Worm (Caenorhabditis elegans) whole organism, young adult: ENCODE data around the gene daao-1.

Source experiments
- B0261.1 ChIP-seq: sonication (generic microtip); optimal IDR thresholded peaks from 2 replicates; lab custom pipeline; 2016; ENCODE audit warnings: mild to moderate bottlenecking, missing genetic modification characterization, moderate library complexity, missing compliant biosample characterization
- C17E4.6 ChIP-seq: fragments of 200-800 bp; sonication (Bioruptor generic); IDR thresholded peaks from 2 replicates; pipeline ENCODE4 v1.3.6; 2022; ENCODE audit warnings: missing genetic modification reagents, missing genetic modification characterization, missing compliant biosample characterization
- D2030.7 ChIP-seq: fragments of 200-800 bp; sonication (Bioruptor generic); IDR thresholded peaks from 2 replicates; pipeline ENCODE4 v1.3.6; 2022; ENCODE audit warnings: missing genetic modification reagents, missing genetic modification characterization, missing compliant biosample characterization
- F33H1.4 ChIP-seq: fragments of 200-800 bp; sonication (Bioruptor generic); IDR thresholded peaks from 2 replicates; pipeline ENCODE4 v1.3.6; 2022; ENCODE audit warnings: missing genetic modification reagents, missing genetic modification characterization, missing compliant biosample characterization
- F39B2.1 ChIP-seq: fragments of 200-800 bp; sonication (Bioruptor generic); IDR thresholded peaks from 2 replicates; pipeline ENCODE4 v1.3.6; 2022; ENCODE audit warnings: missing genetic modification reagents, missing genetic modification characterization, missing compliant biosample characterization
- F49E8.2 ChIP-seq: sonication (generic microtip); optimal IDR thresholded peaks from 3 replicates; lab custom pipeline; 2017; ENCODE audit warnings: missing genetic modification characterization, mild to moderate bottlenecking, missing compliant biosample characterization, antibody characterized with exemption, moderate library complexity; ENCODE audit not compliant: insufficient read depth
- K11D2.4 ChIP-seq: fragments of 200-800 bp; sonication (Bioruptor generic); IDR thresholded peaks from 2 replicates; pipeline ENCODE4 v1.3.6; 2022; ENCODE audit warnings: missing genetic modification reagents, missing genetic modification characterization, missing compliant biosample characterization
- K12H6.12 ChIP-seq: fragments of 200-800 bp; sonication (Bioruptor generic); optimal IDR thresholded peaks from 2 replicates; lab custom pipeline; 2018; ENCODE audit warnings: mild to moderate bottlenecking, missing genetic modification characterization, missing compliant biosample characterization
- akir-1 ChIP-seq: fragments of 200-800 bp; sonication (Bioruptor generic); optimal IDR thresholded peaks from 2 replicates; lab custom pipeline; 2018; ENCODE audit warnings: mild to moderate bottlenecking, missing genetic modification characterization, moderate library complexity, missing compliant biosample characterization
- ama-1 ChIP-seq, 3 experiments: fragments of 150-350 bp in 1 of 3; sonication (generic microtip) in 2 of 3; optimal IDR thresholded peaks; 2 replicates each; lab custom pipeline; 2014 to 2018; ENCODE audit warnings: missing biosample characterization in 2 of 3, missing genetic modification characterization in 2 of 3, missing genetic modification reagents in 2 of 3
- aptf-3 ChIP-seq: fragments of 200-800 bp; sonication (Bioruptor generic); IDR thresholded peaks from 2 replicates; pipeline ENCODE4 v1.3.6; 2022; ENCODE audit warnings: missing genetic modification characterization, missing compliant biosample characterization
- athp-1 ChIP-seq: sonication (generic microtip); optimal IDR thresholded peaks from 2 replicates; lab custom pipeline; 2017; ENCODE audit warnings: mild to moderate bottlenecking, missing genetic modification characterization, missing compliant biosample characterization
- bed-1 ChIP-seq: fragments of 200-800 bp; sonication (Bioruptor generic); IDR thresholded peaks from 2 replicates; pipeline ENCODE4 v1.3.6; 2022; ENCODE audit warnings: missing genetic modification reagents, missing genetic modification characterization, missing compliant biosample characterization
- bed-2 ChIP-seq: fragments of 200-800 bp; sonication (Bioruptor generic); IDR thresholded peaks from 2 replicates; pipeline ENCODE4 v1.3.6; 2022; ENCODE audit warnings: missing genetic modification reagents, missing genetic modification characterization, missing compliant biosample characterization
- ceh-27 ChIP-seq: fragments of 200-800 bp; sonication (Bioruptor generic); optimal IDR thresholded peaks from 2 replicates; lab custom pipeline; 2018; ENCODE audit warnings: mild to moderate bottlenecking, missing genetic modification characterization, moderate library complexity, missing compliant biosample characterization
- ceh-58 ChIP-seq: fragments of 200-800 bp; sonication (Bioruptor generic); IDR thresholded peaks from 2 replicates; pipeline ENCODE4 v1.3.6; 2022; ENCODE audit warnings: missing genetic modification characterization, missing compliant biosample characterization
- die-1 ChIP-seq: sonication (generic microtip); optimal IDR thresholded peaks from 2 replicates; lab custom pipeline; 2016; ENCODE audit warnings: missing genotype, mild to moderate bottlenecking, missing genetic modification characterization, missing compliant biosample characterization
- efl-1 ChIP-seq: fragments of 150-350 bp; optimal IDR thresholded peaks from 2 replicates; lab custom pipeline; 2014; ENCODE audit warnings: missing biosample characterization, missing genetic modification reagents, missing genetic modification characterization
- gei-17 ChIP-seq: fragments of 200-800 bp; sonication (Bioruptor generic); optimal IDR thresholded peaks from 2 replicates; lab custom pipeline; 2018; ENCODE audit warnings: mild to moderate bottlenecking, missing genetic modification characterization, missing compliant biosample characterization
- hmg-1.2 ChIP-seq: fragments of 200-800 bp; sonication (Bioruptor generic); IDR thresholded peaks from 2 replicates; pipeline ENCODE4 v1.3.6; 2022; ENCODE audit warnings: missing genetic modification reagents, missing genetic modification characterization, missing compliant biosample characterization
- hsf-1 ChIP-seq: fragments of 200-800 bp; sonication (Bioruptor generic); IDR thresholded peaks from 2 replicates; pipeline ENCODE4 v1.3.6; 2022; ENCODE audit warnings: missing genetic modification reagents, missing genetic modification characterization, missing compliant biosample characterization
- lin-26 ChIP-seq: fragments of 200-800 bp; sonication (Bioruptor generic); IDR thresholded peaks from 2 replicates; pipeline ENCODE4 v1.3.6; 2022; ENCODE audit warnings: missing genetic modification reagents, missing genetic modification characterization, missing compliant biosample characterization
- lin-35 ChIP-seq, 3 experiments: fragments of 150-350 bp in 2 of 3; sonication (generic microtip) in 1 of 3; optimal IDR thresholded peaks; 2 replicates each; lab custom pipeline; 2014 to 2018; ENCODE audit warnings: missing biosample characterization in 3 of 3, missing genetic modification characterization in 3 of 3, missing genetic modification reagents in 3 of 3
- lin-54 ChIP-seq: fragments of 200-800 bp; sonication (Bioruptor generic); optimal IDR thresholded peaks from 2 replicates; lab custom pipeline; 2018; ENCODE audit warnings: mild to moderate bottlenecking, missing genetic modification characterization, missing compliant biosample characterization
- madf-10 ChIP-seq: sonication (generic microtip); optimal IDR thresholded peaks from 2 replicates; lab custom pipeline; 2016; ENCODE audit warnings: mild to moderate bottlenecking, missing genetic modification characterization, missing compliant biosample characterization
- madf-6 ChIP-seq: fragments of 200-800 bp; sonication (Bioruptor generic); IDR thresholded peaks from 2 replicates; pipeline ENCODE4 v1.3.6; 2022; ENCODE audit warnings: missing genetic modification reagents, missing genetic modification characterization, missing compliant biosample characterization
- mel-28 ChIP-seq: sonication (generic microtip); optimal IDR thresholded peaks from 2 replicates; lab custom pipeline; 2016; ENCODE audit warnings: borderline replicate concordance, mild to moderate bottlenecking, missing genetic modification characterization, missing compliant biosample characterization
- mes-4 ChIP-seq: sonication (generic microtip); optimal IDR thresholded peaks from 2 replicates; lab custom pipeline; 2016; ENCODE audit warnings: missing genotype, missing genetic modification characterization, missing compliant biosample characterization
- mxl-1 ChIP-seq: sonication (generic microtip); optimal IDR thresholded peaks from 2 replicates; lab custom pipeline; 2016; ENCODE audit warnings: missing genetic modification characterization, missing compliant biosample characterization
- nfya-2 ChIP-seq: fragments of 200-800 bp; sonication (Bioruptor generic); IDR thresholded peaks from 2 replicates; pipeline ENCODE4 v1.3.6; 2022; ENCODE audit warnings: missing genetic modification reagents, missing genetic modification characterization, missing compliant biosample characterization
- nfyb-1 ChIP-seq: fragments of 200-800 bp; sonication (Bioruptor generic); IDR thresholded peaks from 2 replicates; pipeline ENCODE4 v1.3.6; 2022; ENCODE audit warnings: missing genetic modification reagents, missing genetic modification characterization, missing compliant biosample characterization
- nhr-27 ChIP-seq: fragments of 200-800 bp; sonication (Bioruptor generic); optimal IDR thresholded peaks from 2 replicates; lab custom pipeline; 2018; ENCODE audit warnings: mild to moderate bottlenecking, missing genetic modification characterization, moderate library complexity, missing compliant biosample characterization
- pbrm-1 ChIP-seq: fragments of 200-800 bp; sonication (Bioruptor generic); IDR thresholded peaks from 2 replicates; pipeline ENCODE4 v1.3.6; 2022; ENCODE audit warnings: missing genetic modification reagents, missing genetic modification characterization, missing compliant biosample characterization
- rcor-1 ChIP-seq: fragments of 200-800 bp; sonication (Bioruptor generic); IDR thresholded peaks from 2 replicates; pipeline ENCODE4 v1.3.6; 2022; ENCODE audit warnings: missing genetic modification reagents, missing genetic modification characterization, missing compliant biosample characterization
- repo-1 ChIP-seq: sonication (generic microtip); optimal IDR thresholded peaks from 2 replicates; lab custom pipeline; 2017; ENCODE audit warnings: mild to moderate bottlenecking, missing genetic modification characterization, missing compliant biosample characterization
- rpc-1 ChIP-seq, 2 experiments: fragments of 150-350 bp in 1 of 2; sonication (generic microtip) in 1 of 2; optimal IDR thresholded peaks; 2 replicates each; lab custom pipeline; 2014 to 2018; ENCODE audit warnings: missing biosample characterization in 1 of 2, missing genetic modification characterization in 1 of 2, missing genetic modification reagents in 1 of 2, missing genotype in 1 of 2
- snpc-1.3 ChIP-seq: sonication (generic microtip); optimal IDR thresholded peaks from 2 replicates; lab custom pipeline; 2017; ENCODE audit warnings: missing genetic modification characterization, mild to moderate bottlenecking, missing compliant biosample characterization, antibody characterized with exemption, moderate library complexity, missing genotype, missing genetic modification reagents; ENCODE audit not compliant: insufficient read depth
- snpc-3.4 ChIP-seq: sonication (generic microtip); optimal IDR thresholded peaks from 2 replicates; lab custom pipeline; 2017; ENCODE audit warnings: missing genetic modification characterization, mild to moderate bottlenecking, missing compliant biosample characterization, antibody characterized with exemption, moderate library complexity, missing genotype, missing genetic modification reagents
- snpc-4 ChIP-seq, 5 experiments: fragments of 150-350 bp in 1 of 5; sonication (generic microtip) in 4 of 5; optimal IDR thresholded peaks; 2 replicates each; lab custom pipeline; 2014 to 2018; ENCODE audit warnings: missing genetic modification characterization in 5 of 5, missing biosample characterization in 3 of 5, antibody characterized with exemption in 2 of 5, mild to moderate bottlenecking in 2 of 5, missing compliant biosample characterization in 2 of 5, missing genotype in 2 of 5, moderate library complexity in 2 of 5, missing genetic modification reagents in 1 of 5
- sptf-2 ChIP-seq: fragments of 200-800 bp; sonication (Bioruptor generic); optimal IDR thresholded peaks from 2 replicates; lab custom pipeline; 2018; ENCODE audit warnings: mild to moderate bottlenecking, missing genetic modification characterization, missing compliant biosample characterization
- tbp1 ChIP-seq: fragments of 200-800 bp; sonication (Bioruptor generic); optimal IDR thresholded peaks from 2 replicates; lab custom pipeline; 2018; ENCODE audit warnings: mild to moderate bottlenecking, missing genetic modification characterization, missing compliant biosample characterization

Gene daao-1

DNA sequence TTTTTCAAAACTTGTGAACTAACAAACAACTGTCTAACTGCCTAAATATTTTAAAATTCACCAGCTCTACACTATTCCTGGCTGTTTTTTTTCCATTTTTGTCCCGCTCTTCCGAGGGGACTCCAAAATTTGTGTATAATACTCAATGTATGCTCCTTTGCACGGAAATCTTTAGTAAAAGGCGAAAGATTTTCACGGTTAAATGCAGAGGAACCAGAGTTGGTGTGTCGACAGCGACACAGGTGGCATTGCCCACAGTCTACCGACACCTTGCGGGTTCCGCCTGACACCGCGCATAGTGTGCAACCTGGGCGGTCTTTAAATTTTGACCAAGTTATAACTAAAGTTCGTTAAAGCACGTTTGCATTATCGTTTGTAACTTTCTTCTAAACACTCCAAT lies 41.0 kb downstream of the daao-1 start (continued):
- TF ChIP-seq aptf-3 (GFP tag; lab: Robert Waterston, UW) (no peak), snpc-4 (GFP tag; optimal IDR thresholded peaks at IDR 0.05; lab: Kevin White, UChicago) (peak; percentile 90), snpc-4 (tag; optimal IDR thresholded peaks at IDR 0.05; lab: Kevin White, UChicago) (peak; percentile 82 to 96 (median 94))

DNA sequence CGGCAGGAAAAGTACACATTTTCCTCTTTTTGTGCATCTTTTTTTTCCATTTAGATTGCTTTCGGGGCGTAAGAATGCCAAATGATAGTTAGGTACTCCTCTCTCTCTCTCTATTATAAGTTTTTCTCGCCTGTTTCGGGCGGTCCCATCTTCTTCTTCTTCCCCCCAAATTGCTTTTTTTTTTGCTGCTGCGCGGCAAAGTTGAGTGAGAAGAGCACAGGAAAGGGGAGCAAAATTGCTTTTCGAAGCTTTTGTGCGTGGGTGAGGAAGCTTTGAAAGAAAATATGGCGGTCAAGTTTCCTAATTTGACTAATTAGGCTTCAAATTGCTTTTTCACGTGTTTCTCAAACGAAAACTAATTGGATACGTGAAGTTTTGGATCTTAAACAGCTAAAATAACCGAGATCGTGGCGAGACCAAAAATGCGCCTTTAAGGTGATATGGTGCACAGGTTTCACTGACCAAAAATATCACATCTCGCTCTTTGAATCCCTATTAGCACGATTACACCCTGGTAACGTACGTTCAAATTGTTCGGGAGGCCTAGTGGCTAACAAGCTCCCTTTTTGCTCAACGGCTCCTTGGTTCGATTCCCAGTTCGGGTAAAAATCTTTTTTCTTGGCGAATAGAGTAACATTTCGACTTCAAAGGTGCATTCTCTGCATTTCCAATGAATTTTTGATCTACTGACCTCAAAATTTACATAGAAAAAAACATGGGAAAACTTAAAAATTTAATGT lies 42.6 kb downstream of the daao-1 start:
- TF ChIP-seq bed-2 (GFP tag; lab: Robert Waterston, UW) (no peak), F49E8.2 (tag; lab: Kevin White, UChicago) (peak; percentile 0), tbp1 (GFP tag; lab: Kevin White, UChicago) (peak; percentile 88), rpc-1 (optimal IDR thresholded peaks at IDR 0.05; lab: Kevin White, UChicago) (peak; percentile 62), rpc-1 (tag; optimal IDR thresholded peaks at IDR 0.05; lab: Kevin White, UChicago) (peak; percentile 65), K11D2.4 (no peak), lin-26 (GFP tag; lab: Robert Waterston, UW) (peak; percentile 41; the same call in 1 of the 2 replicates), F39B2.1 (no peak), madf-10 (tag; lab: Kevin White, UChicago) (no peak), madf-6 (GFP tag; lab: Robert Waterston, UW) (peak; percentile 36; the same call in 1 of the 2 replicates), mel-28 (tag; lab: Kevin White, UChicago) (no peak), nfya-2 (no peak), B0261.1 (peak; percentile 57), efl-1 (GFP tag; lab: Kevin White, UChicago) (no peak), snpc-1.3 (tag; lab: Kevin White, UChicago) (no peak), D2030.7 (GFP tag; lab: Robert Waterston, UW) (no peak), hmg-1.2 (GFP tag; lab: Robert Waterston, UW) (0 out of 2 replicates have a peak, but pooled peaks have one; percentile 28)

DNA sequence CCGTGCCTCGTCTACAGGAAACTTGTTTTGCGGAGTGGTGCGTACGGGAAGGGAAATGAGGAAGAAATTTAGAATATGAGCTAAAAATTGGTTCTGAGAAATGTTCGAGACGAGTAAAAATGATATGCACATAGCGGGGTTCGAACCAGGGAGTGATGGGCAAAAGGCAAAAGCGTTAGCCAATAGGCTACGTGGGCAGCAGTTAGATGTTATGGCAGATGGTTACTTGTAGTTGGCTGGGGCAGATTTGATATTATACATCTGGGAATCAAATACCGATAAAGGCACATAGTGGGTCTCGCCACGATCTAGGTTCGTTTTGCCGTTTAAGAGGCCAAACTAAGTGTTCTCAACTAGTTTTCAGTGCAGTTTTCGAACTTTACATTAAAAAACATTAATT lies 43.3 kb downstream of the daao-1 start:
- TF ChIP-seq F33H1.4 (GFP tag; lab: Robert Waterston, UW) (peak; percentile 36; the same call in 1 of the 2 replicates), hsf-1 (GFP tag; lab: Robert Waterston, UW) (0 out of 2 replicates have a peak, but pooled peaks have one; percentile 46), athp-1 (tag; lab: Kevin White, UChicago) (peak; percentile 60), bed-1 (GFP tag; lab: Robert Waterston, UW) (0 out of 2 replicates have a peak, but pooled peaks have one; percentile 26), ceh-58 (GFP tag; lab: Robert Waterston, UW) (0 out of 2 replicates have a peak, but pooled peaks have one; percentile 83), die-1 (peak; percentile 93), F39B2.1 (no peak), K12H6.12 (tag; lab: Kevin White, UChicago) (no peak), nhr-27 (tag; lab: Kevin White, UChicago) (no peak), bed-2 (GFP tag; lab: Robert Waterston, UW) (no peak), pbrm-1 (GFP tag; lab: Robert Waterston, UW) (0 out of 2 replicates have a peak, but pooled peaks have one; percentile 43), gei-17 (GFP tag; lab: Kevin White, UChicago) (no peak), C17E4.6 (GFP tag; lab: Robert Waterston, UW) (0 out of 2 replicates have a peak, but pooled peaks have one; percentile 13), akir-1 (GFP tag; lab: Kevin White, UChicago) (no peak), mes-4 (tag; lab: Kevin White, UChicago) (peak; percentile 16), snpc-3.4 (tag; lab: Kevin White, UChicago) (peak; percentile 13), ceh-27 (GFP tag; lab: Kevin White, UChicago) (peak; percentile 15), repo-1 (tag; lab: Kevin White, UChicago) (peak; percentile 37), rcor-1 (GFP tag; lab: Robert Waterston, UW) (0 out of 2 replicates have a peak, but pooled peaks have one; percentile 28), sptf-2 (GFP tag; lab: Kevin White, UChicago) (peak; percentile 42), mxl-1 (peak; percentile 81), aptf-3 (GFP tag; lab: Robert Waterston, UW) (0 out of 2 replicates have a peak, but pooled peaks have one; percentile 37), lin-54 (GFP tag; lab: Kevin White, UChicago) (peak; percentile 52), ama-1 (optimal IDR thresholded peaks at IDR 0.05; lab: Kevin White, UChicago) (no peak), ama-1 (GFP tag; optimal IDR thresholded peaks at IDR 0.05; lab: Kevin White, UChicago) (peak in 1 of 2 experiments; percentile 49), hmg-1.2 (GFP tag; lab: Robert Waterston, UW) (peak; percentile 53), lin-35 (GFP tag; optimal IDR thresholded peaks at IDR 0.05; lab: Kevin White, UChicago) (no peak), nfyb-1 (GFP tag; lab: Robert Waterston, UW) (peak; percentile 79)
